Worm (Caenorhabditis elegans) whole organism, late embryonic: ENCODE results near the gene Y37D8A.25.

Source experiments
- C08G9.2 ChIP-seq: sonication (generic microtip); optimal IDR thresholded peaks from 2 replicates; lab custom pipeline; 2016; ENCODE audit warnings: mild to moderate bottlenecking, missing genetic modification characterization, moderate library complexity, missing compliant biosample characterization
- K09A11.1 ChIP-seq: sonication (generic microtip); optimal IDR thresholded peaks from 2 replicates; lab custom pipeline; 2017; ENCODE audit warnings: antibody characterized with exemption, mild to moderate bottlenecking, missing genetic modification characterization, missing compliant biosample characterization; ENCODE audit not compliant: insufficient read depth
- T23F11.4 ChIP-seq: fragments of 200-800 bp; sonication (Bioruptor generic); optimal IDR thresholded peaks from 2 replicates; lab custom pipeline; 2018; ENCODE audit warnings: mild to moderate bottlenecking, missing genetic modification characterization, missing compliant biosample characterization
- Y22D7AL.16 ChIP-seq: sonication (generic microtip); optimal IDR thresholded peaks from 2 replicates; lab custom pipeline; 2016; ENCODE audit warnings: missing genetic modification characterization, missing compliant biosample characterization
- ama-1 ChIP-seq: fragments of 150-350 bp; optimal IDR thresholded peaks from 2 replicates; lab custom pipeline; 2014
- ceh-2 ChIP-seq: sonication (generic microtip); optimal IDR thresholded peaks from 2 replicates; lab custom pipeline; 2016; ENCODE audit warnings: missing genotype, missing genetic modification characterization, missing compliant biosample characterization
- ceh-22 ChIP-seq: sonication (generic microtip); optimal IDR thresholded peaks from 2 replicates; lab custom pipeline; 2017; ENCODE audit warnings: missing biosample characterization, missing genetic modification characterization
- ceh-24 ChIP-seq: sonication (generic microtip); optimal IDR thresholded peaks from 2 replicates; lab custom pipeline; 2016; ENCODE audit warnings: mild to moderate bottlenecking, missing genetic modification characterization, missing compliant biosample characterization
- ceh-30 ChIP-seq: fragments of 150-350 bp; optimal IDR thresholded peaks from 2 replicates; lab custom pipeline; 2014; ENCODE audit warnings: missing biosample characterization, missing genetic modification characterization
- ceh-31 ChIP-seq: sonication (generic microtip); optimal IDR thresholded peaks from 2 replicates; lab custom pipeline; 2016; ENCODE audit warnings: missing genetic modification characterization, missing compliant biosample characterization
- ceh-9 ChIP-seq: sonication (generic microtip); optimal IDR thresholded peaks from 2 replicates; lab custom pipeline; 2016; ENCODE audit warnings: mild to moderate bottlenecking, missing genetic modification characterization, inconsistent platforms, missing compliant biosample characterization
- che-1 ChIP-seq: sonication (generic microtip); optimal IDR thresholded peaks from 2 replicates; lab custom pipeline; 2016; ENCODE audit warnings: mild to moderate bottlenecking, missing genetic modification characterization, missing compliant biosample characterization
- ets-4 ChIP-seq: sonication (generic microtip); optimal IDR thresholded peaks from 2 replicates; lab custom pipeline; 2016; ENCODE audit warnings: missing genetic modification characterization, missing compliant biosample characterization
- gmeb-2 ChIP-seq: sonication (generic microtip); optimal IDR thresholded peaks from 2 replicates; lab custom pipeline; 2016; ENCODE audit warnings: missing genetic modification characterization, inconsistent platforms, missing compliant biosample characterization
- hlh-13 ChIP-seq: fragments of 200-800 bp; sonication (Bioruptor generic); optimal IDR thresholded peaks from 2 replicates; lab custom pipeline; 2018; ENCODE audit warnings: mild to moderate bottlenecking, missing genetic modification characterization, missing compliant biosample characterization
- lim-6 ChIP-seq: sonication (generic microtip); optimal IDR thresholded peaks from 2 replicates; lab custom pipeline; 2016; ENCODE audit warnings: missing genetic modification characterization, missing compliant biosample characterization
- lin-11 ChIP-seq: fragments of 200-800 bp; sonication (Bioruptor generic); optimal IDR thresholded peaks from 2 replicates; lab custom pipeline; 2018; ENCODE audit warnings: mild to moderate bottlenecking, missing genetic modification characterization, missing compliant biosample characterization
- madf-2 ChIP-seq: sonication (generic microtip); optimal IDR thresholded peaks from 2 replicates; lab custom pipeline; 2017; ENCODE audit warnings: missing genetic modification characterization, missing compliant biosample characterization
- mec-3 ChIP-seq: sonication (generic microtip); optimal IDR thresholded peaks from 2 replicates; lab custom pipeline; 2016; ENCODE audit warnings: borderline replicate concordance, missing genetic modification characterization, missing compliant biosample characterization
- odd-2 ChIP-seq: sonication (generic microtip); optimal IDR thresholded peaks from 2 replicates; lab custom pipeline; 2017; ENCODE audit warnings: antibody characterized with exemption, mild to moderate bottlenecking, missing genetic modification characterization, missing compliant biosample characterization
- pag-3 ChIP-seq: sonication (generic microtip); optimal IDR thresholded peaks from 2 replicates; lab custom pipeline; 2016; ENCODE audit warnings: missing compliant biosample characterization, missing genetic modification characterization, borderline replicate concordance
- pat-9 ChIP-seq: fragments of 200-800 bp; sonication (Bioruptor generic); optimal IDR thresholded peaks from 2 replicates; lab custom pipeline; 2018; ENCODE audit warnings: mild to moderate bottlenecking, missing genetic modification characterization, moderate library complexity, missing compliant biosample characterization
- pros-1 ChIP-seq: fragments of 150-350 bp; optimal IDR thresholded peaks from 2 replicates; lab custom pipeline; 2014; ENCODE audit warnings: missing biosample characterization, missing genetic modification reagents, missing genetic modification characterization
- ref-2 ChIP-seq: sonication (generic microtip); optimal IDR thresholded peaks from 2 replicates; lab custom pipeline; 2016; ENCODE audit warnings: missing genetic modification characterization, missing compliant biosample characterization
- rnt-1 ChIP-seq: sonication (generic microtip); optimal IDR thresholded peaks from 2 replicates; lab custom pipeline; 2016; ENCODE audit warnings: missing genetic modification characterization, missing compliant biosample characterization
- sdc-2 ChIP-seq: sonication (generic microtip); optimal IDR thresholded peaks from 2 replicates; lab custom pipeline; 2016; ENCODE audit warnings: missing genotype, missing genetic modification characterization, missing compliant biosample characterization
- sox-2 ChIP-seq: fragments of 200-800 bp; sonication (Bioruptor generic); IDR thresholded peaks from 2 replicates; pipeline ENCODE4 v1.3.6; 2022; ENCODE audit warnings: missing genetic modification reagents, missing genetic modification characterization, missing compliant biosample characterization
- syd-9 ChIP-seq: sonication (generic microtip); optimal IDR thresholded peaks from 2 replicates; lab custom pipeline; 2016; ENCODE audit warnings: mild to moderate bottlenecking, missing genetic modification characterization, moderate library complexity, missing compliant biosample characterization
- tbx-2 ChIP-seq: sonication (generic microtip); optimal IDR thresholded peaks from 2 replicates; lab custom pipeline; 2016; ENCODE audit warnings: missing genetic modification characterization, missing compliant biosample characterization
- tbx-7 ChIP-seq: sonication (generic microtip); optimal IDR thresholded peaks from 2 replicates; lab custom pipeline; 2016; ENCODE audit warnings: missing genotype, missing genetic modification characterization, missing compliant biosample characterization
- ttx-3 ChIP-seq: sonication (generic microtip); optimal IDR thresholded peaks from 2 replicates; lab custom pipeline; 2016; ENCODE audit warnings: missing genetic modification reagents, missing genetic modification characterization, missing compliant biosample characterization
- unc-3 ChIP-seq, 2 experiments: fragments of 200-800 bp in 1 of 2; sonication (Bioruptor generic) in 1 of 2; sonication (generic microtip) in 1 of 2; conservative IDR thresholded peaks in 1 of 2; optimal IDR thresholded peaks in 1 of 2; 2 replicates each; pipeline versions ENCODE4 v1.3.6 to Lab custom; 2016 to 2022; ENCODE audit warnings: missing compliant biosample characterization in 2 of 2, missing genetic modification characterization in 2 of 2, missing genetic modification reagents in 1 of 2
- unc-55 ChIP-seq: sonication (generic microtip); optimal IDR thresholded peaks from 2 replicates; lab custom pipeline; 2017; ENCODE audit warnings: missing biosample characterization, missing genetic modification reagents, missing genetic modification characterization
- unc-86 ChIP-seq: sonication (generic microtip); optimal IDR thresholded peaks from 2 replicates; lab custom pipeline; 2016; ENCODE audit warnings: missing genetic modification characterization, missing compliant biosample characterization

Gene Y37D8A.25

DNA sequence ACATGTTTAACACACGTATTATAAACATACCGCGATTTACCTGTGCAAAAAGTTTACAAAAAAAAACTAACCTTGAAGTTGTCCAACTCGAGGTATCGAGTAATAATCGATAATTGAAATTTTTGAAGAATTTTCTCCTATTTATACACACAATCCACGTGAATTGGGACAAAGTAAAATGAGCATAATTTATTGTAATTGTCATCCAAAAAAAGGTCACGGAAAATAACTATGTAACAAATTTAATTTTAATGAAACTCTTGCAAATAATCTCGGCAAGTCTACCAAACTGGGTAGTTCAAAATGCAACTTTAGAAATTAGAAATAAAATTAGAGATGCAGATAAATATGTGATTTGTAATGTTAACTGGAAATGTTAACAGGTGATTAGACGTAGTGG lies 35.3 kb upstream of the Y37D8A.25 start, which contains the start of gene Y37D8A.5:
Gene Y37D8A.5 (minus strand): TSS at position 101 of the 400 bp plus-strand sequence.
- no peak for TF ChIP-seq pag-3 (tag; lab: Kevin White, UChicago)
- TF ChIP-seq unc-86 (tag; lab: Kevin White, UChicago), result no peak
- TF ChIP-seq Y22D7AL.16 (tag; lab: Kevin White, UChicago), result no peak
- TF ChIP-seq pros-1 (tag; lab: Kevin White, UChicago), result no peak
- no peak for TF ChIP-seq ceh-30
- no peak for TF ChIP-seq ref-2
- TF ChIP-seq tbx-2 (tag; lab: Kevin White, UChicago), result no peak
- no peak for TF ChIP-seq che-1
- no peak for TF ChIP-seq pat-9 (tag; lab: Kevin White, UChicago)
- TF ChIP-seq sdc-2 (tag; lab: Kevin White, UChicago), result no peak
- TF ChIP-seq ceh-24, result no peak

DNA sequence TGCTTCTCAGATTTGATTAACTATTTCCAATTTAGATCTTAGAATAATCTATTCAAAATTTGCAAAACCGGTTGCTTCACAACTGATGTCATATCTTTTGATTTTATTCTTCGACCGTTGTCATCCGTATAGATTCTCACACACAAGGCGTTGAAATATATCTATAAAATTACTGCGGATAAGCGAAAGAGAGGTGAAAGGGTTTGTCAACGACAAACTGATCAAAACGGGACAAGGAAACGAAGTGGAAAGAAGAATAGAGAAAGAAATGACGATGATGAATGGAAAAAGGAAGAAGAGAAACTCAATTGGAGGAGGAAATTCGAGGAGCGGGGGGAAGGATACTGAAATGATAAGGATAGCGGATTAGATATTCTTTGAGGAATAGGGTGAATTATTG lies 31.0 kb upstream of the Y37D8A.25 start:
- TF ChIP-seq pag-3 (tag; lab: Kevin White, UChicago) (no peak), mec-3 (tag; lab: Kevin White, UChicago) (no peak), C08G9.2 (tag; lab: Kevin White, UChicago) (no peak), K09A11.1 (tag; lab: Kevin White, UChicago) (no peak), hlh-13 (GFP tag; lab: Kevin White, UChicago) (no peak), unc-55 (no peak), ceh-24 (no peak), lin-11 (no peak), ets-4 (no peak), ref-2 (no peak), sox-2 (GFP tag; lab: Robert Waterston, UW) (no peak)

DNA sequence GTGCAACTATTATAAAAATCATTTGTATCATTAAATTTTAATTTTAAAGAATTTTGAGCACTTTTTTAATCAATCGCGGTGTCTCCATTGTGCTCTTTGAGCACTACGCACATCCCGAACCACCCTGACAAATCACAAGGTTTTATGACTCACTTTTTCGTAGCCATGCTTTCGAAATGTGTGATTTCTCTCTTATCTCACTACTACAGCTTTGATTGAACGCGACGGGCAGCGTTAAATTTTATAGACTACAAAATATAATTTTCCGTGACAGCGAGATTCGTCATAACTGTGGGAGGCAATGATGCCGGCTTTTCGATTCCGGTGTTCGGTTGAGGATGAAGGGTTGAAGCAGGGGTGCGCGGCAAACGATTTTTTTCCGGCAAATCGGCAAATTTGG lies 29.6 kb upstream of the Y37D8A.25 start:
- TF ChIP-seq lim-6 (tag; lab: Kevin White, UChicago) (no peak), K09A11.1 (tag; lab: Kevin White, UChicago) (no peak), unc-55 (no peak), pag-3 (tag; lab: Kevin White, UChicago) (no peak)
- TF ChIP-seq, all 69 proteins: peak for 0

DNA sequence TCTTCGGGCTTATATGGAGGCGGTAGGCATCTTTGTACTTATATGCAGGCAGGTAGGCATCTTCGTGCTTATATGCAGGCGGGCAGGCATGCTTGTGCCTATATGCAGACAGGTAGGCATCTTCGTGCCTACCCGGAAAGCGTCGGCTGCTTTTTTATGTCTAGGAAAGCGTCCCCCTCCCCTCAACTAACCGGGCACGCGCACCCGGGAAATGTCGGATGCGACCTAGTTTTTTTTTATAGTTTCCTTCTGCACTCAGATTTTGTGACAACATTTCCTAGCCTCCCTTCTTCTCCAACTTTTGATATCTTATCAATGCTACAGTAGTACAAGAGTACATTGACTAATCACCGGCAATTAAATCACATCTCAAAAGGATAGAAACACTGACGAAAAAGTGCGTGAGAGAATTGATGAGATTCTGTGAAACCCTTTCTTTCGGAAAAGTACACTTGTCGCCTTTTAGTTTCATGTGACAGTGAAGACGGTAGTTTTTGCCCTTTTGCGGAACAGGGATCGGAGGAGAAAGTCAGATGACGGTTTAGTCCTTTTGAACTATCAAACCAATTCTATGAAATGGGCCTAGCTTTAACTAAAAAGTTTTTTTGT lies 29.0 kb upstream of the Y37D8A.25 start:
- no peak for TF ChIP-seq ceh-31 (tag; lab: Kevin White, UChicago)
- TF ChIP-seq Y22D7AL.16 (tag; lab: Kevin White, UChicago), result no peak
- TF ChIP-seq lin-11, result no peak
- TF ChIP-seq odd-2 (tag; lab: Kevin White, UChicago), result no peak
- TF ChIP-seq rnt-1 (tag; lab: Kevin White, UChicago), result no peak
- no peak for TF ChIP-seq ceh-2 (tag; lab: Kevin White, UChicago)
- no peak for TF ChIP-seq unc-3 (GFP tag; conservative IDR thresholded peaks at IDR 0.05; lab: Robert Waterston, UW)
- TF ChIP-seq unc-3 (tag; optimal IDR thresholded peaks at IDR 0.05; lab: Kevin White, UChicago), result no peak
- no peak for TF ChIP-seq syd-9 (tag; lab: Kevin White, UChicago)
- TF ChIP-seq pros-1 (tag; lab: Kevin White, UChicago), result no peak
- no peak for TF ChIP-seq ttx-3
- TF ChIP-seq gmeb-2 (tag; lab: Kevin White, UChicago), result no peak
- TF ChIP-seq ceh-9 (tag; lab: Kevin White, UChicago), result no peak
- no peak for TF ChIP-seq C08G9.2 (tag; lab: Kevin White, UChicago)
- no peak for TF ChIP-seq ama-1 (lab: Kevin White, UChicago)
- TF ChIP-seq tbx-2 (tag; lab: Kevin White, UChicago), result no peak
- TF ChIP-seq, all 69 proteins: peak for 0

DNA sequence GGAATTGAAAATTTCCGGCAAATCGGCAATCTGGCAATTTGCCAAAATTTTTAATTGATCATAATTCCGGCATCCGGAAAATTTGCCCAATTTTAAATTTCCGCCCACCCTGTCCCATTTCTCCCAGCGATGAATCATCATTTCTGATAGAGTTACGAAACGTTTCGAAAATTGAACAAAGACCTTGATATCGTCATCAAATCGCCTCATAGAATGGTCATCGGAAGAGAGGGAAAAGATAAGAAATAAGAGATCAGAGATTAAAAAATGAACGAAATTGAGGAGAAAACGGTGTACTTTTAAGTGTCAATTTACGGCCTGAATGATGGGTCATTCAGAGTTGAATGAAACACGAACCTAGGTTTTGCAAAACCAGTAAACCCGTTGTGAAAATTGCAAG lies 27.6 kb upstream of the Y37D8A.25 start:
- TF ChIP-seq T23F11.4 (GFP tag; lab: Kevin White, UChicago) (no peak), tbx-7 (tag; lab: Kevin White, UChicago) (no peak), madf-2 (tag; lab: Kevin White, UChicago) (no peak), syd-9 (tag; lab: Kevin White, UChicago) (no peak), lim-6 (tag; lab: Kevin White, UChicago) (no peak), sdc-2 (tag; lab: Kevin White, UChicago) (no peak), tbx-2 (tag; lab: Kevin White, UChicago) (no peak), ceh-24 (no peak), ceh-22 (tag; lab: Kevin White, UChicago) (no peak)
